Fruit fly (Drosophila melanogaster) whole organism, embryonic: ENCODE data around the gene CG32639.

Source experiments
- CG12391 ChIP-seq: fragments of 200-800 bp; sonication (Bioruptor generic); optimal IDR thresholded peaks from 3 replicates; lab custom pipeline; 2018; ENCODE audit warnings: missing biosample characterization, mild to moderate bottlenecking, missing genetic modification characterization, moderate library complexity
- CG3407 ChIP-seq: fragments of 200-800 bp; sonication (Bioruptor generic); optimal IDR thresholded peaks from 2 replicates; lab custom pipeline; 2018; ENCODE audit warnings: missing biosample characterization, mild to moderate bottlenecking, missing genetic modification characterization
- Hr39 ChIP-seq: fragments of >200 bp; optimal IDR thresholded peaks from 2 replicates; lab custom pipeline; 2017
- zfh2 ChIP-seq: fragments of 200-800 bp; sonication (Bioruptor generic); optimal IDR thresholded peaks from 2 replicates; lab custom pipeline; 2016; ENCODE audit warnings: missing biosample characterization, missing genetic modification characterization

DNA sequence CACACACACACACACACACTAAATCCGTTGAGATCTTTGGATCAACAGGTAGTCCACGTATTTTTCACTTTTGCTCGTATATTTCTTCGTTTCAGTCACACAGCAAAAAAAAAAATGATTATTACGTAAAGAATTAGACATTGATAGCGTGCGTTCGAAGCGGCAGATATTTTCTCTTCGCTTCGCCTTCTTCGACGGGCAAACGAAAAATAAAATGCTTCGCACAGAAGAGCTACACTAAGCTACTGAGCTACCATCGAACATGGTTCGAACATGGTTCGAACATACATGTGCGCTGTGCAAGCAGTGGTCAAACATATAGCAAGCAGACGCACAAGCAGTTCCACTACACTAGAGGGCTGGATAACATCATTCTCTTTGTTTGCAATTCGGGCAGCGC, 20.6 kb upstream of the CG32639 start:
- TF ChIP-seq CG12391 (peak; percentile 22), zfh2 (GFP tag; lab: Kevin White, UChicago) (no peak), Hr39 (lab: Kevin White, UChicago) (no peak), CG3407 (GFP tag; lab: Kevin White, UChicago) (no peak)
